Worm (Caenorhabditis elegans) whole organism, L4 larva: Measurements from ENCODE around the gene clec-83.

ENCODE experiments used
- ZK546.5 ChIP-seq, 2 experiments: sonication (generic microtip); optimal IDR thresholded peaks; 2 replicates each; lab custom pipeline; 2017; ENCODE audit warnings: missing biosample characterization in 2 of 2, missing genetic modification characterization in 2 of 2
- daf-19 ChIP-seq: fragments of 200-800 bp; sonication (Bioruptor generic); conservative IDR thresholded peaks from 2 replicates; pipeline ENCODE4 v1.3.6; 2022; ENCODE audit warnings: missing genetic modification characterization, missing compliant biosample characterization
- duxl-1 ChIP-seq: sonication (generic microtip); optimal IDR thresholded peaks from 2 replicates; lab custom pipeline; 2016; ENCODE audit warnings: mild to moderate bottlenecking, missing genetic modification characterization, moderate library complexity, missing compliant biosample characterization; ENCODE audit not compliant: poor library complexity
- mdl-1 ChIP-seq, 2 experiments: fragments of 150-350 bp in 1 of 2; sonication (generic microtip) in 1 of 2; optimal IDR thresholded peaks; 2 replicates each; lab custom pipeline; 2014 to 2017; ENCODE audit warnings: missing biosample characterization in 2 of 2, missing genetic modification characterization in 2 of 2
- mep-1 ChIP-seq: fragments of 150-350 bp; sonication (generic microtip); optimal IDR thresholded peaks from 3 replicates; lab custom pipeline; 2014; ENCODE audit warnings: missing biosample characterization, missing genetic modification characterization
- spr-1 ChIP-seq: sonication (generic microtip); optimal IDR thresholded peaks from 2 replicates; lab custom pipeline; 2016; ENCODE audit warnings: mild to moderate bottlenecking, missing genetic modification characterization, missing compliant biosample characterization
- zfp-3 ChIP-seq: fragments of 200-800 bp; sonication (Bioruptor generic); conservative IDR thresholded peaks from 2 replicates; pipeline ENCODE4 v1.3.6; 2022; ENCODE audit warnings: missing genetic modification reagents, missing genetic modification characterization, missing compliant biosample characterization
- zip-2 ChIP-seq: fragments of 150-350 bp; optimal IDR thresholded peaks from 2 replicates; lab custom pipeline; 2014; ENCODE audit warnings: missing biosample characterization, missing genetic modification characterization
- ztf-11 ChIP-seq: fragments of 150-350 bp; optimal IDR thresholded peaks from 2 replicates; lab custom pipeline; 2014; ENCODE audit warnings: missing biosample characterization, missing genetic modification characterization

clec-83 gene

DNA sequence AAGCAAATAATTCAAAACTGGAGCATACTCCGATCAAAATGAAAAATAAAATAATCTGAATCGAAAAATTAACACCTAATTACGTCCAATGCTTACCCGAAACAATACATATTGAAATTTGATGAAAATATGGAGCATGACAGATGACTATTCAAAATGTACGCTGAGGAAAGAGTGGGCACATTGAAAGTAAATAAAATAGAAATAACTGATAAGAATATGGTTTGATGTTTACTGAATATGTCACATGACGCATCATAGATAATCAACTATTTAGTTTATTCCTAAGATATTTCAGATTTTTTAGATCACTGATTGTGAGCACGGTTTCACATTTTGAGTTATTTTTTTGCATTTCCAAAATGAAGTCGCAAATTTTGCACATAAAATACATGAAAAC is 42.9 kb downstream of the clec-83 start, which contains the start of gene Y54G2A.52 (continued):
- no peak for TF ChIP-seq zip-2 (tag; lab: Kevin White, UChicago)
- no peak for TF ChIP-seq daf-19
- TF ChIP-seq, all 104 proteins: peak for 10

DNA sequence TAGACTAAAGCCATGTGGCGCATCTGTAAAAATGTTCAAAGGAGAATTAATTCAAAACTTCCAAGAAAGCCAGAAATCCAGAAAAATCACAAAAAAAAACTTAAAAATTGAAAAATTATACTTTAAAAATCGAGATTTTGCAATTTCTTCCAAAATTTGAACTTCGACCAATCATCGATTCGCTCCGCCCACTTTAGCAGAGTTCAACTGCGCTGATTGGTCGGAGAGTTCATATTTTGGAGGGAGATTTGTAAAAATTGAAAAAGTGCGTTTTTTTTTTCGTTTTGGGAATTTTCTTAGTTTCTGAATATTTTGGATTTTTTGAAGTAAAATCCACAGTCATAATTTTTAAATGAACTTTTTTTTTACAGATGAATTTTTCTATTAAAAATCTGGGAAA is 47.3 kb downstream of the clec-83 start:
- TF ChIP-seq ZK546.5 (tag; optimal IDR thresholded peaks at IDR 0.05; lab: Kevin White, UChicago) (no peak), duxl-1 (no peak), spr-1 (tag; lab: Kevin White, UChicago) (no peak), mdl-1 (tag; optimal IDR thresholded peaks at IDR 0.05; lab: Kevin White, UChicago) (no peak), mep-1 (no peak), ztf-11 (tag; lab: Kevin White, UChicago) (no peak), zfp-3 (GFP tag; lab: Robert Waterston, UW) (no peak)
